Worm (Caenorhabditis elegans): ENCODE measurements around the gene wdr-60.

Gene wdr-60

DNA sequence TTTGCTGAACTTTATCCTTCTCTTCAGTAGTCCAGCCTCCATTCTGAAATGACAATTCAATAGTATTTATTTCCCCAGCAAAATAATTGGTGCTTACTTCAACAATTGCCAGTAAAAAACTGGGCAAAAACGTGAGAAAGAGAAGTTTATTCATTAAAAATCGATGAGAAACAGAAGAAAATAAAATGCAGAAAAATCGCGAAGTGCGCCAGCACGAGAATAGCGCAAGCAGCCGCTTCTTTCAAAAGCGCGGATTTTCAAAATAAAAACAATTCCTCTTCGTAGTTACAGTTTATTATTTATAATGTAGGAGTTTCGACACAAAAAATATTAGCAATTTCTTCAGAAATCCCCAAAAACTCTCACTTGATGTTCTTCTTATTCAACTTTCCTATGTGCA is 24.1 kb upstream of the wdr-60 start, which contains the start of gene C27F2.9 (continued):
- TF ChIP-seq ceh-100 (GFP tag; IDR thresholded peaks at IDR 0.05) (peak; percentile 67; the same call in 1 of the 2 replicates), ceh-91 (GFP tag; IDR thresholded peaks at IDR 0.05) (peak; percentile 61; the same call in 1 of the 2 replicates), egrh-3 (GFP tag; IDR thresholded peaks at IDR 0.05) (0 out of 2 replicates have a peak, but pooled peaks have one; percentile 12), K12H6.12 (tag; optimal IDR thresholded peaks at IDR 0.05) (peak; percentile 54), snpc-4 (GFP tag; optimal IDR thresholded peaks at IDR 0.05) (peak; percentile 50), snpc-4 (tag; optimal IDR thresholded peaks at IDR 0.05) (peak in 2 of 4 experiments; percentile 55 to 85), lir-1 (GFP tag; conservative IDR thresholded peaks at IDR 0.05) (no peak; the same call in 1 of the 2 replicates), efl-1 (GFP tag; optimal IDR thresholded peaks at IDR 0.05) (peak; percentile 93), K11D2.4 (GFP tag; IDR thresholded peaks at IDR 0.05) (peak; percentile 83), hmg-1.2 (GFP tag; IDR thresholded peaks at IDR 0.05) (peak; percentile 67), bed-1 (GFP tag; IDR thresholded peaks at IDR 0.05) (no peak), attf-5 (GFP tag; optimal IDR thresholded peaks at IDR 0.05) (peak; percentile 91), fkh-3 (tag; optimal IDR thresholded peaks at IDR 0.05) (no peak), tbx-9 (tag; optimal IDR thresholded peaks at IDR 0.05; ENCODE audit: borderline replicate concordance) (no peak), ztf-18 (tag; optimal IDR thresholded peaks at IDR 0.05) (peak; percentile 98), ets-4 (GFP tag; optimal IDR thresholded peaks at IDR 0.05) (no peak), F52B5.7 (tag; optimal IDR thresholded peaks at IDR 0.05) (no peak), unc-130 (GFP tag; optimal IDR thresholded peaks at IDR 0.05) (peak; percentile 48), mcd-1 (GFP tag; IDR thresholded peaks at IDR 0.05) (peak; percentile 90), ceh-27 (GFP tag; optimal IDR thresholded peaks at IDR 0.05) (peak; percentile 34), hsf-1 (GFP tag; IDR thresholded peaks at IDR 0.05) (no peak), ZK185.1 (tag; optimal IDR thresholded peaks at IDR 0.05; ENCODE audit: poor library complexity, severe bottlenecking) (peak; percentile 55), let-607 (tag; optimal IDR thresholded peaks at IDR 0.05) (peak in 1 of 2 experiments; percentile 22), nfya-2 (GFP tag; IDR thresholded peaks at IDR 0.05) (no peak), ceh-58 (GFP tag; IDR thresholded peaks at IDR 0.05) (no peak), ztf-26 (tag; optimal IDR thresholded peaks at IDR 0.05) (peak; percentile 55), somi-1 (GFP tag; optimal IDR thresholded peaks at IDR 0.05) (peak; percentile 35), F57C9.4 (tag; optimal IDR thresholded peaks at IDR 0.05) (no peak), ztf-25 (GFP tag; IDR thresholded peaks at IDR 0.05) (no peak), snpc-3.4 (tag; optimal IDR thresholded peaks at IDR 0.05) (peak; percentile 69), ztf-22 (GFP tag; optimal IDR thresholded peaks at IDR 0.05) (no peak), hrde-1 (tag; optimal IDR thresholded peaks at IDR 0.05; ENCODE audit: borderline replicate concordance) (no peak), hlh-26 (GFP tag; conservative IDR thresholded peaks at IDR 0.05) (no peak), Y79H2A.3 (GFP tag; conservative IDR thresholded peaks at IDR 0.05) (no peak), D2030.7 (GFP tag; IDR thresholded peaks at IDR 0.05) (peak; percentile 62), rpc-1 (optimal IDR thresholded peaks at IDR 0.05) (no peak), rpc-1 (tag; optimal IDR thresholded peaks at IDR 0.05) (no peak), him-1 (tag; optimal IDR thresholded peaks at IDR 0.05) (peak; percentile 70), F33H1.4 (GFP tag; IDR thresholded peaks at IDR 0.05) (peak; percentile 79), C17E4.6 (GFP tag; IDR thresholded peaks at IDR 0.05) (no peak)

DNA sequence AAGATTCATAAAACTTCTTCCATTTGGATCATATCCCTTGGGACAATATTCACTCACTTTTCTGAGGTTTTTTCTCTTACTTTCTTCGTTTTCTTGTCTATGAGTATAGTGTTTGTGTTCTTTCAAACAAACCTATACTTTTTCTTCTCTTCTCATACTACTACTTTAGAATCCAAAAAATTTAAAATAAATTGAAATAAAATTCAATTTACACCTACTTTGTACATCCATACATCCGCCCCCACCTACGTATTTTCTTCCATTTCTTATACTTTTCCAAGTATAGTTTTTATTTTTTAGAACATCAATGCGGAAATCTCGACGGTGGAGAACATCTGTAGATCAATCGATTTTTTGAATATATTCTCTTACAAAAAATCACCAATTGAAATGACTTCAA is 21.7 kb upstream of the wdr-60 start, which contains the start of gene nca-2:
TSS of gene nca-2 (plus strand) at position 301 of the 400 bp plus-strand sequence.
- TF ChIP-seq snpc-3.4 (tag; optimal IDR thresholded peaks at IDR 0.05) (no peak), dox-1 (GFP tag; IDR thresholded peaks at IDR 0.05) (no peak), mel-28 (tag; optimal IDR thresholded peaks at IDR 0.05; ENCODE audit: borderline replicate concordance) (no peak), Y53F4B.3 (GFP tag; IDR thresholded peaks at IDR 0.05) (no peak), rpc-1 (optimal IDR thresholded peaks at IDR 0.05) (no peak), rpc-1 (tag; optimal IDR thresholded peaks at IDR 0.05) (no peak), D2030.7 (GFP tag; IDR thresholded peaks at IDR 0.05) (no peak), egrh-3 (GFP tag; IDR thresholded peaks at IDR 0.05) (no peak), ama-1 (optimal IDR thresholded peaks at IDR 0.05) (no peak), ama-1 (GFP tag; optimal IDR thresholded peaks at IDR 0.05) (no peak), ceh-27 (GFP tag; optimal IDR thresholded peaks at IDR 0.05) (no peak), snpc-4 (GFP tag; optimal IDR thresholded peaks at IDR 0.05) (no peak), snpc-4 (tag; optimal IDR thresholded peaks at IDR 0.05) (no peak), ceh-79 (tag; optimal IDR thresholded peaks at IDR 0.05) (no peak)
